Fruit fly (Drosophila melanogaster) whole organism, embryonic: ENCODE data around the gene Gld2.

Experiments used
- CG11504 ChIP-seq: fragments of 200-800 bp; sonication (Bioruptor generic); optimal IDR thresholded peaks from 3 replicates; lab custom pipeline; 2019; ENCODE audit warnings: missing biosample characterization, mild to moderate bottlenecking, missing genetic modification characterization, moderate library complexity
- CG3847 ChIP-seq: fragments of 200-800 bp; sonication (Bioruptor generic); IDR thresholded peaks from 2 replicates; pipeline ENCODE4 v1.3.6; 2022; ENCODE audit warnings: missing biosample characterization, missing genetic modification characterization
- CG43689 ChIP-seq: fragments of 200-800 bp; sonication (Bioruptor generic); IDR thresholded peaks from 2 replicates; pipeline ENCODE4 v1.3.6; 2022; ENCODE audit warnings: missing biosample characterization, missing genetic modification characterization
- CG8281 ChIP-seq: fragments of 200-800 bp; sonication (Bioruptor generic); optimal IDR thresholded peaks from 2 replicates; lab custom pipeline; 2018; ENCODE audit warnings: missing biosample characterization, mild to moderate bottlenecking, missing genetic modification characterization, moderate library complexity
- Gug ChIP-seq: fragments of 200-800 bp; sonication (Bioruptor generic); IDR thresholded peaks from 4 replicates; pipeline ENCODE4 v1.3.6; 2022; ENCODE audit warnings: missing biosample characterization, missing genetic modification characterization
- Rfx ChIP-seq: fragments of 200-800 bp; sonication (Bioruptor generic); IDR thresholded peaks from 2 replicates; pipeline ENCODE4 v1.3.6; 2022; ENCODE audit warnings: missing biosample characterization, missing genetic modification characterization
- chinmo ChIP-seq: fragments of 200-800 bp; sonication (Bioruptor generic); IDR thresholded peaks from 4 replicates; pipeline ENCODE4 v1.3.6; 2022; ENCODE audit warnings: missing biosample characterization, missing genetic modification characterization; ENCODE audit not compliant: partially characterized antibody
- psq ChIP-seq: fragments of 200-800 bp; sonication (Bioruptor generic); optimal IDR thresholded peaks from 2 replicates; lab custom pipeline; 2017; ENCODE audit warnings: missing biosample characterization, missing genetic modification characterization

DNA sequence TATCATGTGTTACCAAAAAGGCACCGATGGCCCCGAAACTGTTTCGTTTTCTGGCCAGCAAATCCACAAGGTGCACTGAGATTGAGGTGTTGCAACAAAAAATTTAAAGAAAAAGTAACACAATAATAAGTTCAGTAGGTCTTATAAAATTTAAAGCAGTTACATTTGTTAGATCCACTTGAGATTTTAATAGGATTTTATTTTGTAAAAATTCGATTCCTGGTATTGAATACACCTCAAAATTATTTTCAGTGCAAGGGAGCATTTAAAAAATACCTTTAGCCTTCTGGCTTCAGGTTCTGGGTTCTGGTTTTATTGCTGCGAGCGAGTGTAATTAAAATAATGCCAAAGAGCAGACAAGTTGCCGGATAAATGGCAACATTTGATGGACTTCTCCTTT lies 35.9 kb upstream of the Gld2 start:
- TF ChIP-seq Rfx (GFP tag; lab: Robert Waterston, UW) (no peak), chinmo (GFP tag; lab: Robert Waterston, UW) (no peak), CG43689 (GFP tag; lab: Robert Waterston, UW) (no peak), CG11504 (tag; lab: Kevin White, UChicago) (no peak), Gug (GFP tag; lab: Robert Waterston, UW) (no peak), CG3847 (GFP tag; lab: Robert Waterston, UW) (no peak), CG8281 (tag; lab: Kevin White, UChicago) (no peak), psq (GFP tag; lab: Kevin White, UChicago) (no peak)
